Worm (Caenorhabditis elegans) whole organism, L4/young adult: ENCODE results near the gene mltn-3.

Experiments used
- W03F9.2 ChIP-seq: fragments of 150-350 bp; optimal IDR thresholded peaks from 2 replicates; lab custom pipeline; 2014; ENCODE audit warnings: missing biosample characterization, missing genetic modification characterization
- him-1 ChIP-seq: sonication (generic microtip); optimal IDR thresholded peaks from 2 replicates; lab custom pipeline; 2016; ENCODE audit warnings: missing genotype, missing genetic modification reagents, missing genetic modification characterization, missing compliant biosample characterization

ce11 chrII:13954077-13954476, 37.9 kb downstream of the mltn-3 start:
- TF ChIP-seq W03F9.2 (tag; lab: Kevin White, UChicago) = no peak
- no peak for TF ChIP-seq him-1
